Fruit fly (Drosophila melanogaster): ENCODE data around the gene mtTFB1.

Gene mtTFB1

dm6 chr3L:11681794-11682193, 27.0 kb upstream of the mtTFB1 start, which contains the start of gene TfIIEalpha (continued):
- TF ChIP-seq CG15514 (GFP tag; optimal IDR thresholded peaks at IDR 0.05) (peak; percentile 73), Sry-δ (GFP tag; optimal IDR thresholded peaks at IDR 0.05) (peak; percentile 59), Ets65A (GFP tag) (peak; percentile 76), HmgZ (tag; optimal IDR thresholded peaks at IDR 0.05) (peak; percentile 76), CG12659 (GFP tag; optimal IDR thresholded peaks at IDR 0.05) (peak; percentile 60), CG13624 (GFP tag; optimal IDR thresholded peaks at IDR 0.05) (peak; percentile 17), BEAF-32 (GFP tag; optimal IDR thresholded peaks at IDR 0.05) (peak; percentile 48), Oli (tag; optimal IDR thresholded peaks at IDR 0.05) (no peak), Mad (GFP tag; optimal IDR thresholded peaks at IDR 0.05) (peak; percentile 19), Dek (tag; optimal IDR thresholded peaks at IDR 0.05) (peak; percentile 45), tx (GFP tag; optimal IDR thresholded peaks at IDR 0.05) (no peak), CG10543 (GFP tag; optimal IDR thresholded peaks at IDR 0.05) (peak; percentile 24), fu2 (GFP tag; optimal IDR thresholded peaks at IDR 0.05) (peak; percentile 1), Jarid2 (GFP tag; optimal IDR thresholded peaks at IDR 0.05) (no peak), CG31388 (GFP tag; optimal IDR thresholded peaks at IDR 0.05) (no peak), vvl (GFP tag; IDR thresholded peaks at IDR 0.05) (peak; percentile 73), PHDP (tag; optimal IDR thresholded peaks at IDR 0.05) (peak; percentile 11), Bgb (GFP tag; IDR thresholded peaks at IDR 0.05; ENCODE audit: partially characterized antibody) (peak; percentile 54; the same call in 1 of the 2 replicates), B-H2 (GFP tag; optimal IDR thresholded peaks at IDR 0.05) (peak; percentile 9), trem (tag; optimal IDR thresholded peaks at IDR 0.05) (peak; percentile 62), Dbx (GFP tag; IDR thresholded peaks at IDR 0.05) (peak; percentile 29; the same call in 1 of the 3 replicates), Pdp1 (GFP tag; optimal IDR thresholded peaks at IDR 0.05) (peak in 1 of 2 experiments; percentile 56), Hsf (GFP tag; optimal IDR thresholded peaks at IDR 0.05) (peak; percentile 11), CG33557 (GFP tag; optimal IDR thresholded peaks at IDR 0.05) (no peak), grn (GFP tag; optimal IDR thresholded peaks at IDR 0.05) (no peak), wor (GFP tag; IDR thresholded peaks at IDR 0.05) (no peak), HmgD (GFP tag; optimal IDR thresholded peaks at IDR 0.05) (peak; percentile 69), CG11723 (GFP tag; optimal IDR thresholded peaks at IDR 0.05) (no peak), crp (GFP tag; optimal IDR thresholded peaks at IDR 0.05) (peak in 1 of 2 experiments; percentile 55), Dp (GFP tag; optimal IDR thresholded peaks at IDR 0.05) (peak; percentile 83), CG2120 (GFP tag; optimal IDR thresholded peaks at IDR 0.05) (peak; percentile 37), CG13894 (tag; optimal IDR thresholded peaks at IDR 0.05) (peak; percentile 14), slbo (GFP tag; IDR thresholded peaks at IDR 0.05) (0 out of 2 replicates have a peak, but pooled peaks have one; percentile 8), MBD-R2 (GFP tag; IDR thresholded peaks at IDR 0.05) (peak; percentile 89), Elba2 (GFP tag; optimal IDR thresholded peaks at IDR 0.05) (peak; percentile 26), CG15601 (tag; optimal IDR thresholded peaks at IDR 0.05) (peak; percentile 42), chif (GFP tag; optimal IDR thresholded peaks at IDR 0.05) (no peak), CTCF (GFP tag; optimal IDR thresholded peaks at IDR 0.05) (peak; percentile 16), NFAT (GFP tag; IDR thresholded peaks at IDR 0.05) (peak; percentile 63; the same call in 1 of the 2 replicates), CG11504 (tag; optimal IDR thresholded peaks at IDR 0.05) (peak; percentile 39), bigmax (GFP tag; optimal IDR thresholded peaks at IDR 0.05) (no peak), sob (GFP tag; IDR thresholded peaks at IDR 0.05) (peak; percentile 44; the same call in 1 of the 2 replicates), E2f2 (GFP tag; IDR thresholded peaks at IDR 0.05) (peak; percentile 90), CG4617 (GFP tag; optimal IDR thresholded peaks at IDR 0.05; ENCODE audit: borderline replicate concordance) (peak; percentile 91), Hmr (GFP tag; optimal IDR thresholded peaks at IDR 0.05) (peak; percentile 62), CG12391 (tag; optimal IDR thresholded peaks at IDR 0.05) (peak; percentile 21), phol (tag; optimal IDR thresholded peaks at IDR 0.05) (peak; percentile 54), CG3847 (GFP tag; IDR thresholded peaks at IDR 0.05) (peak; percentile 74), pzg (GFP tag; optimal IDR thresholded peaks at IDR 0.05) (peak; percentile 97), CG14710 (tag; optimal IDR thresholded peaks at IDR 0.05) (peak; percentile 38)

All from whole organism, embryonic.